Fruit fly (Drosophila melanogaster) whole organism, wandering third instar larva: ENCODE data around the gene CG6959.

ENCODE experiments used
- Hr78 ChIP-seq: fragments of >200 bp; optimal IDR thresholded peaks from 2 replicates; lab custom pipeline; 2017; ENCODE audit warnings: missing biosample characterization, missing genetic modification characterization
- N ChIP-seq: fragments of >200 bp; optimal IDR thresholded peaks from 2 replicates; lab custom pipeline; 2018; ENCODE audit warnings: missing biosample characterization, missing external identifiers, missing genetic modification characterization
- Rel ChIP-seq, 2 experiments: fragments of 200-800 bp; sonication (Bioruptor generic) in 1 of 2; optimal IDR thresholded peaks; 2 replicates in 1 of 2; 3 replicates in 1 of 2; lab custom pipeline; 2016 to 2019; ENCODE audit warnings: mild to moderate bottlenecking in 2 of 2, missing biosample characterization in 2 of 2, missing genetic modification characterization in 2 of 2, moderate library complexity in 1 of 2
- dsf ChIP-seq: sonication (Bioruptor generic); optimal IDR thresholded peaks from 2 replicates; lab custom pipeline; 2016; ENCODE audit warnings: missing biosample characterization, missing genetic modification characterization, borderline replicate concordance
- psq ChIP-seq: fragments of 200-800 bp; sonication (Bioruptor generic); optimal IDR thresholded peaks from 3 replicates; lab custom pipeline; 2017; ENCODE audit warnings: missing biosample characterization, mild to moderate bottlenecking, missing genetic modification characterization, moderate library complexity
- usp ChIP-seq: fragments of >200 bp; optimal IDR thresholded peaks from 2 replicates; lab custom pipeline; 2017; ENCODE audit warnings: missing biosample characterization, missing genetic modification characterization

- no peak for TF ChIP-seq Hr78 (GFP tag; lab: Kevin White, UChicago)
- no peak for TF ChIP-seq usp
- TF ChIP-seq dsf (GFP tag; lab: Kevin White, UChicago), result no peak
- TF ChIP-seq Rel (GFP tag; optimal IDR thresholded peaks at IDR 0.05; lab: Kevin White, UChicago), result no peak
- no peak for TF ChIP-seq Rel (tag; optimal IDR thresholded peaks at IDR 0.05; lab: Kevin White, UChicago)
- no peak for TF ChIP-seq psq (GFP tag; lab: Kevin White, UChicago)
- no peak for TF ChIP-seq N (GFP tag; lab: Kevin White, UChicago)
Measured at dm6 chr3R:11897282-11897681, 28.0 kb upstream of the CG6959 start, which contains the start of gene CG34307.
